Worm (Caenorhabditis elegans): ENCODE results near the gene F46H5.3.

Gene F46H5.3

DNA sequence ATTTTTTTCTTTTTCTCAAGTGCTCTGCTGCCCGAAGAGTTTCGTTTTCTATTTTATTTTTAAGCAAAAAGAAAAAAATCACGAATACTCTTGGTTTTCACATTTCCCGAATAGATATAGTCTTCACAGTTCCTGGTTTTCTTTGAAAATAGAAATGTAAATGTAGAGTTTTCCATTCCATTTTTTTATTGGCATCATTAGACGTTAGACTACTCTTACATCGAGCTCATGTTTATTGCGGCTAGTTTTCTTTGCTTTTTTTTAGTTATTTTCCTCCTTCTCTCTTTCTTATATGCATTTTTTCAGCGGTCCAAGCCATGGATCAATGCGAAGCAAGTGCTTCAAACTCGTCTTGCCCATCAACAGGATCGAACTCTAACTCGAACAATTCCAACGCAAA lies 26.9 kb upstream of the F46H5.3 start, which contains the start of gene F46H5.2:
TSS of gene F46H5.2 (plus strand) at position 301 of the 400 bp plus-strand sequence.
- TF ChIP-seq pqm-1 (tag; optimal IDR thresholded peaks at IDR 0.05) (no peak), K09A11.1 (tag; optimal IDR thresholded peaks at IDR 0.05; ENCODE audit: insufficient read depth) (no peak)

DNA sequence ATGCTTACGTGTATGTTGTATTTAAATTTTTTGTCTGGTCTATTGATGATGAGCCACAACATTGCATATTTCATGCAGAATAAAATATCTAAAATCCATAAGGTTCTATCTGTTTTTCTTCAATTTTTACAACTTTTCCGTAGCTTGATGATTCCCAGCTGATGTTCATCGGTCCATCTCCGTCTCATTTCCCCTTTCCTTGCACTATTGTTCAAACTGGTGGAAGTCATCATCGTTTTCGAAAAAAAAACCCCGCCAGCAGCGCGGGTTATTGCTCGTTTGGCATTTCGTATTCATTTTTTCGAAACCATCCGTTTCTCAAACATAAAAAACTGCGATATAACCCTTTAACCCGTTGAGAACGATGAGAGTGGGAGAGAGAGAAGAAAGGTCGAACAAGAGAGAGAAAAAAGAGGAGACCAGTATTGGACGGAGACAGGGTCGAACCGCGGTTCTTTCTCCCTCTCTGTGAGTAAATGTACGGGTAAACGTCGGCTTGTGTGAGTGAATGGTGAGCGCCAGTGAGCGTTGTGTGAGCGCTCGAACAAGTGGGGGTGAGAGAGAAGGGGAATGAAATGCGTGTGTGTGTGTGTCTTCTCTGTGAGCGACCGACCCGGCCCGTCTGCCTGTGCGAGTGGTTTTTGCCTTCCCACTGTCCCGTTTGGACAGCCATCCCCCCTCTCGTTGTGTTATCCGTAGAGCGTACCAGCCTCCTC lies 26.3 kb upstream of the F46H5.3 start:
- peak; percentile 1 for TF ChIP-seq lim-6 (tag; optimal IDR thresholded peaks at IDR 0.05)
- TF ChIP-seq ceh-24 (tag; optimal IDR thresholded peaks at IDR 0.05): no peak
- no peak for TF ChIP-seq T23F11.4 (GFP tag; optimal IDR thresholded peaks at IDR 0.05)
- peak; percentile 58 for TF ChIP-seq hlh-8 (tag; optimal IDR thresholded peaks at IDR 0.05)
- TF ChIP-seq pqm-1 (tag; optimal IDR thresholded peaks at IDR 0.05): peak; percentile 69
- TF ChIP-seq ceh-45 (GFP tag; IDR thresholded peaks at IDR 0.05): no peak
- TF ChIP-seq nfya-1 (tag; optimal IDR thresholded peaks at IDR 0.05): peak; percentile 91
- TF ChIP-seq nhr-11 (tag; optimal IDR thresholded peaks at IDR 0.05): no peak
- peak; percentile 88 for TF ChIP-seq tbx-2 (tag; optimal IDR thresholded peaks at IDR 0.05)
- peak; percentile 57 for TF ChIP-seq pros-1 (tag; optimal IDR thresholded peaks at IDR 0.05)
- TF ChIP-seq pax-1 (tag; optimal IDR thresholded peaks at IDR 0.05): no peak
- TF ChIP-seq zip-5 (tag; optimal IDR thresholded peaks at IDR 0.05): no peak
- no peak for TF ChIP-seq dmd-4 (tag; optimal IDR thresholded peaks at IDR 0.05; ENCODE audit: borderline replicate concordance)
- no peak for TF ChIP-seq gmeb-2 (tag; optimal IDR thresholded peaks at IDR 0.05)
- TF ChIP-seq unc-42 (tag; optimal IDR thresholded peaks at IDR 0.05): peak; percentile 76
- TF ChIP-seq ahr-1 (tag; optimal IDR thresholded peaks at IDR 0.05): no peak
- TF ChIP-seq odd-2 (tag; optimal IDR thresholded peaks at IDR 0.05): no peak
- no peak for TF ChIP-seq fax-1 (tag; optimal IDR thresholded peaks at IDR 0.05)
- TF ChIP-seq ceh-2 (tag; optimal IDR thresholded peaks at IDR 0.05): peak; percentile 69
- TF ChIP-seq K09A11.1 (tag; optimal IDR thresholded peaks at IDR 0.05; ENCODE audit: insufficient read depth): peak; percentile 56
- TF ChIP-seq pha-2 (tag; optimal IDR thresholded peaks at IDR 0.05): no peak
- TF ChIP-seq syd-9 (tag; optimal IDR thresholded peaks at IDR 0.05): peak; percentile 72
- TF ChIP-seq fkh-10 (GFP tag; optimal IDR thresholded peaks at IDR 0.05): no peak
- peak; percentile 44 for TF ChIP-seq unc-55 (GFP tag; optimal IDR thresholded peaks at IDR 0.05)
- no peak for TF ChIP-seq ama-1 (optimal IDR thresholded peaks at IDR 0.05)
- TF ChIP-seq mec-3 (tag; optimal IDR thresholded peaks at IDR 0.05; ENCODE audit: borderline replicate concordance): no peak
- no peak for TF ChIP-seq ceh-48 (tag; optimal IDR thresholded peaks at IDR 0.05)
- TF ChIP-seq pat-9 (tag; optimal IDR thresholded peaks at IDR 0.05): peak; percentile 38
- TF ChIP-seq lin-11 (tag; optimal IDR thresholded peaks at IDR 0.05): no peak
- TF ChIP-seq che-1 (tag; optimal IDR thresholded peaks at IDR 0.05): peak; percentile 18
- TF ChIP-seq Y22D7AL.16 (tag; optimal IDR thresholded peaks at IDR 0.05): peak; percentile 3
- peak; percentile 83 for TF ChIP-seq ceh-34 (tag; optimal IDR thresholded peaks at IDR 0.05)
- no peak for TF ChIP-seq K02D7.2 (tag; optimal IDR thresholded peaks at IDR 0.05)
- TF ChIP-seq elt-2 (tag; optimal IDR thresholded peaks at IDR 0.05): peak; percentile 67
- TF ChIP-seq madf-2 (tag; optimal IDR thresholded peaks at IDR 0.05): no peak
- TF ChIP-seq npax-4 (tag; optimal IDR thresholded peaks at IDR 0.05): no peak
- TF ChIP-seq C08G9.2 (tag; optimal IDR thresholded peaks at IDR 0.05): peak; percentile 69
- no peak for TF ChIP-seq ceh-9 (tag; optimal IDR thresholded peaks at IDR 0.05)
- no peak for TF ChIP-seq hlh-13 (GFP tag; optimal IDR thresholded peaks at IDR 0.05)
- peak; percentile 64 for TF ChIP-seq ceh-14 (tag; optimal IDR thresholded peaks at IDR 0.05)
- peak; percentile 52 for TF ChIP-seq rnt-1 (tag; optimal IDR thresholded peaks at IDR 0.05)
- TF ChIP-seq ceh-22 (tag; optimal IDR thresholded peaks at IDR 0.05): no peak
- peak; percentile 96 for TF ChIP-seq ceh-18 (tag; optimal IDR thresholded peaks at IDR 0.05)
- TF ChIP-seq eyg-1 (tag; optimal IDR thresholded peaks at IDR 0.05): peak; percentile 23
- no peak; the same call in 1 of the 2 replicates for TF ChIP-seq sox-2 (GFP tag; IDR thresholded peaks at IDR 0.05)
- no peak for TF ChIP-seq hlh-15 (tag; optimal IDR thresholded peaks at IDR 0.05)
- TF ChIP-seq dve-1 (tag; optimal IDR thresholded peaks at IDR 0.05): peak; percentile 50
- peak; percentile 3 for TF ChIP-seq C38D4.7 (GFP tag; optimal IDR thresholded peaks at IDR 0.05)
- peak; percentile 89 for TF ChIP-seq ceh-31 (tag; optimal IDR thresholded peaks at IDR 0.05)
- TF ChIP-seq elt-4 (tag; optimal IDR thresholded peaks at IDR 0.05): no peak

Measured in whole organism, late embryonic.